Fruit fly (Drosophila melanogaster) whole organism, embryonic: ENCODE data around the gene Pfdn2.

Experiments used
- Asciz ChIP-seq: fragments of 200-800 bp; sonication (Bioruptor generic); optimal IDR thresholded peaks from 2 replicates; lab custom pipeline; 2017; ENCODE audit warnings: missing biosample characterization, mild to moderate bottlenecking, missing genetic modification characterization, missing genetic modification reagents
- Blimp-1 ChIP-seq: fragments of 200-800 bp; sonication (Bioruptor generic); optimal IDR thresholded peaks from 3 replicates; lab custom pipeline; 2018; ENCODE audit warnings: missing biosample characterization, missing genetic modification characterization, mild to moderate bottlenecking, moderate library complexity, missing genetic modification reagents
- CG10147 ChIP-seq: fragments of 200-800 bp; sonication (Bioruptor generic); optimal IDR thresholded peaks from 2 replicates; lab custom pipeline; 2019; ENCODE audit warnings: missing biosample characterization, mild to moderate bottlenecking, missing genetic modification characterization, moderate library complexity
- CG10274 ChIP-seq: fragments of 200-800 bp; sonication (Bioruptor generic); optimal IDR thresholded peaks from 3 replicates; lab custom pipeline; 2017; ENCODE audit warnings: missing biosample characterization, mild to moderate bottlenecking, missing genetic modification characterization
- CG12236 ChIP-seq: fragments of 200-800 bp; sonication (Bioruptor generic); optimal IDR thresholded peaks from 2 replicates; lab custom pipeline; 2016; ENCODE audit warnings: missing biosample characterization, missing genetic modification characterization
- CG13123 ChIP-seq: fragments of 200-800 bp; sonication (Bioruptor generic); optimal IDR thresholded peaks from 2 replicates; lab custom pipeline; 2016; ENCODE audit warnings: missing biosample characterization, missing genetic modification characterization
- CG18619 ChIP-seq: fragments of 200-800 bp; sonication (Bioruptor generic); optimal IDR thresholded peaks from 3 replicates; lab custom pipeline; 2017; ENCODE audit warnings: missing biosample characterization, mild to moderate bottlenecking, missing genetic modification characterization
- CG18764 ChIP-seq: fragments of 200-800 bp; sonication (Bioruptor generic); optimal IDR thresholded peaks from 3 replicates; lab custom pipeline; 2016; ENCODE audit warnings: missing biosample characterization, missing genetic modification characterization
- CG32532 ChIP-seq: fragments of 200-800 bp; sonication (Bioruptor generic); IDR thresholded peaks from 2 replicates; pipeline ENCODE4 v1.3.6; 2022; ENCODE audit warnings: missing biosample characterization, missing genetic modification characterization
- CG3847 ChIP-seq: fragments of 200-800 bp; sonication (Bioruptor generic); IDR thresholded peaks from 2 replicates; pipeline ENCODE4 v1.3.6; 2022; ENCODE audit warnings: missing biosample characterization, missing genetic modification characterization
- CG4360 ChIP-seq: fragments of 200-800 bp; sonication (Bioruptor generic); IDR thresholded peaks from 2 replicates; pipeline ENCODE4 v1.3.6; 2022; ENCODE audit warnings: missing biosample characterization, missing genetic modification characterization
- CG4424 ChIP-seq: fragments of 200-800 bp; sonication (Bioruptor generic); optimal IDR thresholded peaks from 3 replicates; lab custom pipeline; 2016; ENCODE audit warnings: missing biosample characterization, missing genetic modification characterization
- CG6175 ChIP-seq: fragments of 200-800 bp; sonication (Bioruptor generic); IDR thresholded peaks from 3 replicates; pipeline ENCODE4 v1.3.6; 2022; ENCODE audit warnings: missing biosample characterization, missing genetic modification characterization
- CG7372 ChIP-seq: fragments of 200-800 bp; sonication (Bioruptor generic); IDR thresholded peaks from 2 replicates; pipeline ENCODE4 v1.3.6; 2022; ENCODE audit warnings: missing biosample characterization, missing genetic modification characterization
- CG7928 ChIP-seq: fragments of 200-800 bp; sonication (Bioruptor generic); optimal IDR thresholded peaks from 2 replicates; lab custom pipeline; 2017; ENCODE audit warnings: missing biosample characterization, mild to moderate bottlenecking, missing genetic modification characterization
- CG8089 ChIP-seq: fragments of 200-800 bp; sonication (Bioruptor generic); optimal IDR thresholded peaks from 3 replicates; lab custom pipeline; 2016; ENCODE audit warnings: missing biosample characterization, missing genetic modification characterization
- CG8281 ChIP-seq: fragments of 200-800 bp; sonication (Bioruptor generic); optimal IDR thresholded peaks from 2 replicates; lab custom pipeline; 2018; ENCODE audit warnings: missing biosample characterization, mild to moderate bottlenecking, missing genetic modification characterization, moderate library complexity
- CG8944 ChIP-seq: fragments of 200-800 bp; sonication (Bioruptor generic); optimal IDR thresholded peaks from 3 replicates; lab custom pipeline; 2016; ENCODE audit warnings: missing biosample characterization, missing genetic modification characterization
- CG9609 ChIP-seq: fragments of 200-800 bp; sonication (Bioruptor generic); optimal IDR thresholded peaks from 3 replicates; lab custom pipeline; 2016; ENCODE audit warnings: missing biosample characterization, missing genetic modification characterization
- CTCF ChIP-seq: fragments of 200-800 bp; sonication (Bioruptor generic); optimal IDR thresholded peaks from 2 replicates; lab custom pipeline; 2017; ENCODE audit warnings: missing biosample characterization, mild to moderate bottlenecking, missing genetic modification characterization, moderate library complexity
- CrebB ChIP-seq: fragments of 200-800 bp; sonication (Bioruptor generic); optimal IDR thresholded peaks from 3 replicates; lab custom pipeline; 2018; ENCODE audit warnings: missing biosample characterization, mild to moderate bottlenecking, missing genetic modification characterization
- D19A ChIP-seq: fragments of 200-800 bp; optimal IDR thresholded peaks from 3 replicates; lab custom pipeline; 2019; ENCODE audit warnings: missing biosample characterization, mild to moderate bottlenecking, missing genetic modification characterization, moderate library complexity
- Dad ChIP-seq: fragments of 200-800 bp; sonication (Bioruptor generic); optimal IDR thresholded peaks from 3 replicates; lab custom pipeline; 2016; ENCODE audit warnings: missing biosample characterization, missing genetic modification characterization
- Gug ChIP-seq: fragments of 200-800 bp; sonication (Bioruptor generic); IDR thresholded peaks from 4 replicates; pipeline ENCODE4 v1.3.6; 2022; ENCODE audit warnings: missing biosample characterization, missing genetic modification characterization
- HLH3B ChIP-seq: fragments of 200-800 bp; sonication (Bioruptor generic); IDR thresholded peaks from 2 replicates; pipeline ENCODE4 v1.3.6; 2022; ENCODE audit warnings: missing biosample characterization, missing genetic modification characterization
- HLH54F ChIP-seq: fragments of 200-800 bp; sonication (Bioruptor generic); optimal IDR thresholded peaks from 3 replicates; lab custom pipeline; 2016; ENCODE audit warnings: missing biosample characterization, missing genetic modification characterization
- Hr51 ChIP-seq, 2 experiments: fragments of 200-800 bp; sonication (Bioruptor generic); optimal IDR thresholded peaks; 2 replicates in 1 of 2; 3 replicates in 1 of 2; lab custom pipeline; 2016 to 2018; ENCODE audit warnings: missing biosample characterization in 2 of 2, missing genetic modification characterization in 2 of 2, mild to moderate bottlenecking in 1 of 2, moderate library complexity in 1 of 2
- Kr ChIP-seq: fragments of 200-800 bp; sonication (Bioruptor generic); optimal IDR thresholded peaks from 2 replicates; lab custom pipeline; 2017; ENCODE audit warnings: missing biosample characterization, mild to moderate bottlenecking, missing genetic modification characterization
- Poxn ChIP-seq: fragments of 200-800 bp; sonication (Bioruptor generic); IDR thresholded peaks from 2 replicates; pipeline ENCODE4 v1.3.6; 2022; ENCODE audit warnings: missing biosample characterization, missing genetic modification characterization
- Ravus ChIP-seq: fragments of 200-800 bp; sonication (Bioruptor generic); IDR thresholded peaks from 2 replicates; pipeline ENCODE4 v1.3.6; 2022; ENCODE audit warnings: missing biosample characterization, missing genetic modification characterization
- Sry-δ ChIP-seq: fragments of 200-800 bp; sonication (Bioruptor generic); optimal IDR thresholded peaks from 2 replicates; lab custom pipeline; 2016; ENCODE audit warnings: missing biosample characterization, missing genetic modification characterization
- Vsx1 ChIP-seq: fragments of 200-800 bp; sonication (Bioruptor generic); optimal IDR thresholded peaks from 2 replicates; lab custom pipeline; 2017; ENCODE audit warnings: missing biosample characterization, mild to moderate bottlenecking, missing genetic modification characterization, missing genetic modification reagents
- Xbp1 ChIP-seq: fragments of 200-800 bp; sonication (Bioruptor generic); optimal IDR thresholded peaks from 3 replicates; lab custom pipeline; 2016; ENCODE audit warnings: missing biosample characterization, mild to moderate bottlenecking, missing genetic modification characterization
- amos ChIP-seq: fragments of 200-800 bp; sonication (Bioruptor generic); IDR thresholded peaks from 2 replicates; pipeline ENCODE4 v1.3.6; 2022; ENCODE audit warnings: missing biosample characterization, missing genetic modification characterization; ENCODE audit not compliant: partially characterized antibody
- az2 ChIP-seq: fragments of 200-800 bp; sonication (Bioruptor generic); optimal IDR thresholded peaks from 3 replicates; lab custom pipeline; 2016; ENCODE audit warnings: missing biosample characterization, missing genetic modification characterization
- bbx ChIP-seq: fragments of 200-800 bp; sonication (Bioruptor generic); IDR thresholded peaks from 2 replicates; pipeline ENCODE4 v1.3.6; 2022; ENCODE audit warnings: missing biosample characterization, missing genetic modification characterization; ENCODE audit not compliant: partially characterized antibody
- bsh ChIP-seq, 2 experiments: fragments of 200-800 bp; sonication (Bioruptor generic); optimal IDR thresholded peaks; 2 replicates each; lab custom pipeline; 2017 to 2018; ENCODE audit warnings: mild to moderate bottlenecking in 2 of 2, missing biosample characterization in 2 of 2, missing genetic modification characterization in 2 of 2, moderate library complexity in 1 of 2
- dan ChIP-seq: fragments of 200-800 bp; sonication (Bioruptor generic); IDR thresholded peaks from 2 replicates; pipeline ENCODE4 v1.3.6; 2022; ENCODE audit warnings: missing biosample characterization, missing genetic modification characterization
- dmrt11E ChIP-seq: fragments of 200-800 bp; sonication (Bioruptor generic); optimal IDR thresholded peaks from 3 replicates; lab custom pipeline; 2018; ENCODE audit warnings: missing biosample characterization, mild to moderate bottlenecking, missing genetic modification characterization, moderate library complexity
- fu2 ChIP-seq: fragments of 200-800 bp; sonication (Bioruptor generic); optimal IDR thresholded peaks from 2 replicates; lab custom pipeline; 2016; ENCODE audit warnings: missing biosample characterization, missing genetic modification characterization
- gce ChIP-seq: fragments of 200-800 bp; sonication (Bioruptor generic); IDR thresholded peaks from 3 replicates; pipeline ENCODE4 v1.3.6; 2022; ENCODE audit warnings: missing biosample characterization, missing genetic modification characterization
- gfzf ChIP-seq: fragments of 200-800 bp; sonication (Bioruptor generic); optimal IDR thresholded peaks from 2 replicates; lab custom pipeline; 2016; ENCODE audit warnings: missing biosample characterization, mild to moderate bottlenecking, missing genetic modification characterization, moderate library complexity
- ind ChIP-seq: fragments of 200-800 bp; sonication (Bioruptor generic); optimal IDR thresholded peaks from 3 replicates; lab custom pipeline; 2016; ENCODE audit warnings: missing biosample characterization, missing genetic modification characterization
- kay ChIP-seq: fragments of 200-800 bp; sonication (Bioruptor generic); optimal IDR thresholded peaks from 2 replicates; lab custom pipeline; 2016; ENCODE audit warnings: missing biosample characterization, missing genetic modification characterization
- lilli ChIP-seq: fragments of 200-800 bp; sonication (Bioruptor generic); optimal IDR thresholded peaks from 3 replicates; lab custom pipeline; 2016; ENCODE audit warnings: missing biosample characterization, missing genetic modification characterization
- maf-S ChIP-seq: fragments of 200-800 bp; sonication (Bioruptor generic); optimal IDR thresholded peaks from 2 replicates; lab custom pipeline; 2016; ENCODE audit warnings: missing biosample characterization, missing genetic modification characterization
- mirr ChIP-seq: fragments of 200-800 bp; sonication (Bioruptor generic); optimal IDR thresholded peaks from 3 replicates; lab custom pipeline; 2018; ENCODE audit warnings: missing biosample characterization, mild to moderate bottlenecking, missing genetic modification characterization
- pita ChIP-seq: fragments of 200-800 bp; sonication (Bioruptor generic); optimal IDR thresholded peaks from 2 replicates; lab custom pipeline; 2017; ENCODE audit warnings: missing biosample characterization, mild to moderate bottlenecking, missing genetic modification characterization
- ranshi ChIP-seq: fragments of 200-800 bp; sonication (Bioruptor generic); IDR thresholded peaks from 2 replicates; pipeline ENCODE4 v1.3.6; 2022; ENCODE audit warnings: missing biosample characterization, missing genetic modification characterization
- sens ChIP-seq: fragments of 200-800 bp; sonication (Bioruptor generic); peaks from one replicate; lab custom pipeline; 2016; ENCODE audit warnings: missing biosample characterization, missing genetic modification characterization
- tap ChIP-seq: fragments of 200-800 bp; optimal IDR thresholded peaks from 3 replicates; lab custom pipeline; 2019; ENCODE audit warnings: missing biosample characterization, mild to moderate bottlenecking, missing genetic modification characterization, moderate library complexity
- trem ChIP-seq: fragments of 200-800 bp; optimal IDR thresholded peaks from 3 replicates; lab custom pipeline; 2019; ENCODE audit warnings: missing biosample characterization, mild to moderate bottlenecking, missing genetic modification characterization, moderate library complexity

Gene Pfdn2

dm6 chr3L:11064689-11065088 is 9.5 kb downstream of the Pfdn2 start, which contains the start of the genes CG32075, CG45101 and SuUR (continued):
- peak; percentile 83 for TF ChIP-seq CG18764 (GFP tag; lab: Kevin White, UChicago)
- TF ChIP-seq dan (GFP tag; lab: Robert Waterston, UW) = peak; percentile 55; the same call in 1 of the 2 replicates
- TF ChIP-seq Sry-δ (GFP tag; lab: Kevin White, UChicago) = peak; percentile 63
- TF ChIP-seq CTCF = no peak
- TF ChIP-seq CG7928 = peak; percentile 41
- TF ChIP-seq CG12236 (GFP tag; lab: Kevin White, UChicago) = peak; percentile 64
- peak; percentile 99 for TF ChIP-seq sens (GFP tag; lab: Kevin White, UChicago)
- peak; percentile 85 for TF ChIP-seq fu2 (GFP tag; lab: Kevin White, UChicago)
- peak; percentile 84 for TF ChIP-seq CG8944 (GFP tag; lab: Kevin White, UChicago)
- TF ChIP-seq CG32532 (GFP tag; lab: Robert Waterston, UW) = peak; percentile 89
- peak; percentile 86 for TF ChIP-seq ranshi (GFP tag; lab: Robert Waterston, UW)
- TF ChIP-seq maf-S (GFP tag; lab: Kevin White, UChicago) = peak; percentile 75
- TF ChIP-seq Hr51 (GFP tag; optimal IDR thresholded peaks at IDR 0.05; lab: Kevin White, UChicago) = peak; percentile 83 to 93
- peak in 1 of 2 experiments; percentile 85 for TF ChIP-seq bsh (GFP tag; optimal IDR thresholded peaks at IDR 0.05; lab: Kevin White, UChicago)
- TF ChIP-seq pita (GFP tag; lab: Kevin White, UChicago) = no peak
- peak; percentile 84 for TF ChIP-seq Gug
- TF ChIP-seq az2 = peak; percentile 87
- TF ChIP-seq CrebB (tag; lab: Kevin White, UChicago) = peak; percentile 58
- peak; percentile 89 for TF ChIP-seq ind
- TF ChIP-seq HLH3B = peak; percentile 78
- TF ChIP-seq CG8281 (tag; lab: Kevin White, UChicago) = peak; percentile 38
- TF ChIP-seq Asciz (GFP tag; lab: Kevin White, UChicago) = peak; percentile 62
- TF ChIP-seq CG10147 = peak; percentile 67
- peak; percentile 37 for TF ChIP-seq CG10274 (GFP tag; lab: Kevin White, UChicago)
- peak; percentile 78 for TF ChIP-seq kay (GFP tag; lab: Kevin White, UChicago)
- peak; percentile 84 for TF ChIP-seq dmrt11E
- peak; percentile 92 for TF ChIP-seq HLH54F (GFP tag; lab: Kevin White, UChicago)
- TF ChIP-seq CG4424 (GFP tag; lab: Kevin White, UChicago) = peak; percentile 92
- TF ChIP-seq Poxn (GFP tag; lab: Robert Waterston, UW) = peak; percentile 34; the same call in 1 of the 2 replicates
- peak; percentile 88 for TF ChIP-seq Dad
- peak; percentile 61 for TF ChIP-seq tap
- TF ChIP-seq CG4360 (GFP tag; lab: Robert Waterston, UW) = peak; percentile 47; the same call in 1 of the 2 replicates
- TF ChIP-seq lilli (GFP tag; lab: Kevin White, UChicago) = peak; percentile 95
- TF ChIP-seq Blimp-1 = no peak
- TF ChIP-seq amos = no peak
- peak; percentile 58 for TF ChIP-seq Ravus
- TF ChIP-seq CG13123 (GFP tag; lab: Kevin White, UChicago) = peak; percentile 82
- TF ChIP-seq Vsx1 = peak; percentile 59
- no peak for TF ChIP-seq bbx (GFP tag; lab: Robert Waterston, UW)
- peak; percentile 5 for TF ChIP-seq gfzf (GFP tag; lab: Kevin White, UChicago)
- no peak for TF ChIP-seq Kr (GFP tag; lab: Kevin White, UChicago)
- peak; percentile 78 for TF ChIP-seq CG18619 (GFP tag; lab: Kevin White, UChicago)
- TF ChIP-seq CG7372 (GFP tag; lab: Robert Waterston, UW) = peak; percentile 80
- TF ChIP-seq D19A (tag; lab: Kevin White, UChicago) = peak; percentile 68
- no peak for TF ChIP-seq gce (GFP tag; lab: Robert Waterston, UW)
- peak; percentile 90 for TF ChIP-seq CG3847 (GFP tag; lab: Robert Waterston, UW)
- peak; percentile 79 for TF ChIP-seq trem (tag; lab: Kevin White, UChicago)
- peak; percentile 91 for TF ChIP-seq CG9609 (GFP tag; lab: Kevin White, UChicago)
- TF ChIP-seq CG8089 (GFP tag; lab: Kevin White, UChicago) = peak; percentile 75
- TF ChIP-seq mirr = peak; percentile 5
- peak; percentile 93 for TF ChIP-seq Xbp1 (GFP tag; lab: Kevin White, UChicago)
- TF ChIP-seq CG6175 (GFP tag; lab: Robert Waterston, UW) = peak; percentile 66; the same call in 1 of the 3 replicates
